Fruit fly (Drosophila melanogaster) whole organism, wandering third instar larva: ENCODE measurements around the gene CG17598.
A peak's percentile ranks its signal among the peaks of the same experiment; 100 is the strongest.

Experiments
- CG9705 ChIP-seq: fragments of 200-800 bp; sonication (Bioruptor generic); optimal IDR thresholded peaks from 2 replicates; lab custom pipeline; 2018; ENCODE audit warnings: missing biosample characterization, mild to moderate bottlenecking, missing genetic modification characterization
- GATAd ChIP-seq: sonication (Bioruptor generic); optimal IDR thresholded peaks from 2 replicates; lab custom pipeline; 2016; ENCODE audit warnings: missing biosample characterization, missing genetic modification characterization
- HLH106 ChIP-seq: fragments of 200-800 bp; optimal IDR thresholded peaks from 3 replicates; lab custom pipeline; 2019; ENCODE audit warnings: missing biosample characterization, mild to moderate bottlenecking, missing genetic modification characterization, moderate library complexity
- Hnf4 ChIP-seq: fragments of 200-800 bp; sonication (Bioruptor generic); optimal IDR thresholded peaks from 2 replicates; lab custom pipeline; 2016; ENCODE audit warnings: missing biosample characterization, mild to moderate bottlenecking, missing genetic modification characterization
- Myc ChIP-seq: fragments of >200 bp; optimal IDR thresholded peaks from 2 replicates; lab custom pipeline; 2017
- OdsH ChIP-seq: fragments of 200-800 bp; sonication (Bioruptor generic); optimal IDR thresholded peaks from 2 replicates; lab custom pipeline; 2016; ENCODE audit warnings: missing biosample characterization, mild to moderate bottlenecking, missing genetic modification characterization
- Rel ChIP-seq, 2 experiments: fragments of 200-800 bp; sonication (Bioruptor generic) in 1 of 2; optimal IDR thresholded peaks; 2 replicates in 1 of 2; 3 replicates in 1 of 2; lab custom pipeline; 2016 to 2019; ENCODE audit warnings: mild to moderate bottlenecking in 2 of 2, missing biosample characterization in 2 of 2, missing genetic modification characterization in 2 of 2, moderate library complexity in 1 of 2
- Sp1 ChIP-seq: fragments of 200-800 bp; sonication (Bioruptor generic); optimal IDR thresholded peaks from 3 replicates; lab custom pipeline; 2019; ENCODE audit warnings: missing biosample characterization, mild to moderate bottlenecking, missing genetic modification characterization, moderate library complexity
- br ChIP-seq: fragments of 200-800 bp; sonication (Bioruptor generic); optimal IDR thresholded peaks from 2 replicates; lab custom pipeline; 2016; ENCODE audit warnings: missing biosample characterization, missing genetic modification characterization
- dl ChIP-seq, 2 experiments: fragments of 175-275, 200-275 bp in 1 of 2; fragments of 200-275 bp in 1 of 2; sonication (Bioruptor generic); optimal IDR thresholded peaks; lab custom pipeline; 2018; ENCODE audit warnings: mild to moderate bottlenecking in 2 of 2, missing biosample characterization in 2 of 2, missing genetic modification characterization in 2 of 2, moderate library complexity in 2 of 2; ENCODE audit not compliant: partially characterized antibody in 2 of 2, insufficient read depth in 1 of 2
- dmrt93B ChIP-seq: fragments of 200-800 bp; sonication (Bioruptor generic); optimal IDR thresholded peaks from 2 replicates; lab custom pipeline; 2018; ENCODE audit warnings: missing biosample characterization, mild to moderate bottlenecking, missing genetic modification characterization
- dsf ChIP-seq: sonication (Bioruptor generic); optimal IDR thresholded peaks from 2 replicates; lab custom pipeline; 2016; ENCODE audit warnings: missing biosample characterization, missing genetic modification characterization, borderline replicate concordance
- h ChIP-seq: fragments of 200-800 bp; sonication (Bioruptor generic); optimal IDR thresholded peaks from 3 replicates; lab custom pipeline; 2016; ENCODE audit warnings: missing biosample characterization, mild to moderate bottlenecking, missing genetic modification characterization
- lola ChIP-seq: fragments of >200 bp; optimal IDR thresholded peaks from 2 replicates; lab custom pipeline; 2017; ENCODE audit warnings: missing biosample characterization, missing genetic modification characterization
- pan ChIP-seq: fragments of >200 bp; optimal IDR thresholded peaks from 2 replicates; lab custom pipeline; 2017
- sage ChIP-seq: fragments of 200-800 bp; sonication (Bioruptor generic); optimal IDR thresholded peaks from 2 replicates; lab custom pipeline; 2016; ENCODE audit warnings: missing biosample characterization, mild to moderate bottlenecking, missing genetic modification characterization
- tai ChIP-seq: sonication (Bioruptor generic); optimal IDR thresholded peaks from 2 replicates; lab custom pipeline; 2016; ENCODE audit warnings: missing biosample characterization, missing genetic modification characterization

CG17598 gene

dm6 chrX:22486919-22487634 is 53.1 kb downstream of the CG17598 start:
- no peak for TF ChIP-seq tai
- peak; percentile 33 for TF ChIP-seq Rel (GFP tag; optimal IDR thresholded peaks at IDR 0.05; lab: Kevin White, UChicago)
- TF ChIP-seq Rel (tag; optimal IDR thresholded peaks at IDR 0.05; lab: Kevin White, UChicago) = no peak
- peak; percentile 48 for TF ChIP-seq sage (GFP tag; lab: Kevin White, UChicago)
- no peak for TF ChIP-seq OdsH (GFP tag; lab: Kevin White, UChicago)
- TF ChIP-seq Hnf4 (GFP tag; lab: Kevin White, UChicago) = no peak
- TF ChIP-seq dmrt93B = no peak
- no peak for TF ChIP-seq br

- TF ChIP-seq dmrt93B (no peak), h (GFP tag; lab: Kevin White, UChicago) (no peak), Sp1 (GFP tag; lab: Kevin White, UChicago) (no peak), br (no peak), dl (GFP tag; optimal IDR thresholded peaks at IDR 0.05; lab: Kevin White, UChicago; ENCODE audit: insufficient read depth in 1 of 2, partially characterized antibody in 2 of 2) (no peak), tai (no peak), GATAd (GFP tag; lab: Kevin White, UChicago) (no peak), Hnf4 (GFP tag; lab: Kevin White, UChicago) (no peak), Rel (GFP tag; optimal IDR thresholded peaks at IDR 0.05; lab: Kevin White, UChicago) (no peak), Rel (tag; optimal IDR thresholded peaks at IDR 0.05; lab: Kevin White, UChicago) (no peak), pan (no peak), sage (GFP tag; lab: Kevin White, UChicago) (no peak), CG9705 (GFP tag; lab: Kevin White, UChicago) (no peak), lola (GFP tag; lab: Kevin White, UChicago) (no peak), Myc (lab: Kevin White, UChicago) (no peak), HLH106 (no peak), dsf (GFP tag; lab: Kevin White, UChicago) (no peak)
These were observed 53.7 kb downstream of the CG17598 start for dm6 chrX:22486487-22486886.
